Worm (Caenorhabditis elegans): ENCODE measurements around the gene rif-1.1.

The rif-1.1 gene

DNA sequence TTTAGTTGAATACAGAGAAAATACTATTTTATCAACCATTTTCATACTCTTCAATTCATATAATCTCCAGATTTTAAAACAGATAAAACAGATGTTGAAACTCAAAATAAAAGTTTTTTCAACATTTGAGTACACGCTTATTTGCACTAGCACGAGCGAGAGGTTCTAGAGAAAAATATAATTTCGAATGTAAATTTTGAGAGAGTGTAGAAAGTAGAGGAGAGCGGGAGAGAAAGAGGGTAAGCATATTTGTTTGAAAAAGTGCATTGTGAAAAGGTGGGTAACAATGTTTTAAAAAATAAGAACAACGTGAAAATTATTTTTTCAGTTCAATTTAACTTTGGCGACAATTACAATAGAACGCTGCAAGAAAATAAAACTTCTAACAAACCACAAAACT lies 6.8 kb upstream of the rif-1.1 start:
- TF ChIP-seq jun-1 (tag; optimal IDR thresholded peaks at IDR 0.05) (no peak), efl-1 (optimal IDR thresholded peaks at IDR 0.05) (peak; percentile 6), efl-1 (GFP tag; optimal IDR thresholded peaks at IDR 0.05 in 1 of 2) (no peak), lsy-2 (tag; optimal IDR thresholded peaks at IDR 0.05) (no peak), C34B4.2 (tag; optimal IDR thresholded peaks at IDR 0.05) (no peak), lin-15B (tag; optimal IDR thresholded peaks at IDR 0.05) (no peak), snpc-4 (tag; optimal IDR thresholded peaks at IDR 0.05) (no peak), nhr-47 (tag; optimal IDR thresholded peaks at IDR 0.05) (no peak), zag-1 (tag; optimal IDR thresholded peaks at IDR 0.05) (no peak), skn-1 (tag; optimal IDR thresholded peaks at IDR 0.05) (peak; percentile 14), lin-14 (GFP tag; optimal IDR thresholded peaks at IDR 0.05) (peak; percentile 42), sptf-1 (tag; optimal IDR thresholded peaks at IDR 0.05) (no peak)

DNA sequence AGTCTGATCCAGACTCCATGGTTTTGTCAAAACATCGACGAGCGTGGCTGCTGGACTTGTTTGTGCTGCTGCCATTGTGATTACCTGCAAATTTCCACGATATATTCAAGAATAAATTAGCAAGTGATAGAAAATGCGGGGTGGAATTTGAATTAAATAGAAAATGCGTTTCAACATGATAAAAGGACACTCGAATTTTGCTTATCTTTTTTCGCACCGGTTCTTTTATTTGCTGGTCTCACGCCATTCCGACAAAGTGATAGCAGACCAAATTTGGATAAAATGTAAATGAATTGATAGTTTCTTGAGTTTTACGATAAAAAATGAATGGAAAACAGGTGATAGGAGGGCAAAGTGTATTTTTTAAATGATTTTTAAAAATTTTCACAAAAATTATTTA lies 6.3 kb upstream of the rif-1.1 start, which contains the start of gene elo-2:
elo-2 (minus strand) TSS at position 84 of the 400 bp plus-strand sequence.
- TF ChIP-seq elt-2 (tag; optimal IDR thresholded peaks at IDR 0.05) (peak; percentile 92), zip-4 (GFP tag; optimal IDR thresholded peaks at IDR 0.05) (no peak), mef-2 (tag; optimal IDR thresholded peaks at IDR 0.05) (no peak), lin-35 (GFP tag; optimal IDR thresholded peaks at IDR 0.05) (peak in 1 of 2 experiments; percentile 18), efl-1 (optimal IDR thresholded peaks at IDR 0.05) (no peak), efl-1 (GFP tag; optimal IDR thresholded peaks at IDR 0.05 in 1 of 2) (peak in 1 of 2 experiments; percentile 68)

ce11 chrIV:17465886-17466285 lies 4.8 kb upstream of the rif-1.1 start, which contains the start of gene F11E6.6:
F11E6.6 (minus strand) TSS chrIV:17465986.
- TF ChIP-seq irx-1 (tag; optimal IDR thresholded peaks at IDR 0.05) (no peak), C34B4.2 (tag; optimal IDR thresholded peaks at IDR 0.05) (no peak), unc-30 (tag; optimal IDR thresholded peaks at IDR 0.05) (no peak), nhr-20 (tag; optimal IDR thresholded peaks at IDR 0.05) (no peak), hpl-2 (GFP tag; optimal IDR thresholded peaks at IDR 0.05) (no peak), mep-1 (tag; optimal IDR thresholded peaks at IDR 0.05) (no peak), blmp-1 (tag; optimal IDR thresholded peaks at IDR 0.05) (no peak), ces-1 (GFP tag; optimal IDR thresholded peaks at IDR 0.05) (no peak), lsy-2 (tag; optimal IDR thresholded peaks at IDR 0.05) (no peak)

DNA sequence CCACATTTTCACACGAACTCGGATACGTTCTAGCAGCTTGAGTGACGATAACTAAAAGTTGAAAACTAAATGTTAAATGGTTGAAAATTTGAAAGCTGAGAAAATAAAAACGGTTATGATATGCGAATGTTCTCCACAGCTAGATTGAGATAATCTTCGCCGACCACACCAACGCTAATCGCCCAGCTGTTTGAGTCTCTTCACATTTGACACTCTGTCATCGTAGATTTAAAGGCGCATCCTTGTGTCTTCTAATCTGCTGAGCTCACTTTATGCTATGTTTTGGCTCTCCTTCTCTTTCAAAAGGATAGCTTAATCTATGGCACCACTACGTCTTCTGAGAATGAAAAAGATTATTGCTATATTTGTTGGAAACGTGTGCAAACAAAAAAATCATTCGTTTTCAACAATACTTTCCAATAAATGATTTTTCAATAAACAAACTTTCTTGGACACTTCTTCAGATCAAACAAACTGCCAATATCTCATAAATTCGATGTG lies 2.1 kb upstream of the rif-1.1 start, which contains the start of gene F11E6.10:
F11E6.10 (minus strand) TSS at position 51 of the 501 bp plus-strand sequence.
- no peak for TF ChIP-seq elt-3 (tag; optimal IDR thresholded peaks at IDR 0.05)
- TF ChIP-seq dsc-1 (tag; optimal IDR thresholded peaks at IDR 0.05): peak; percentile 79
- no peak for TF ChIP-seq tlp-1 (tag; optimal IDR thresholded peaks at IDR 0.05)
- peak; percentile 64 for TF ChIP-seq pax-3 (tag; optimal IDR thresholded peaks at IDR 0.05)
- no peak for TF ChIP-seq sptf-1 (tag; optimal IDR thresholded peaks at IDR 0.05)
- TF ChIP-seq ztf-11 (tag; optimal IDR thresholded peaks at IDR 0.05): no peak
- peak; percentile 9 for TF ChIP-seq nhr-47 (tag; optimal IDR thresholded peaks at IDR 0.05)
- TF ChIP-seq Y116A8C.19 (tag; optimal IDR thresholded peaks at IDR 0.05; ENCODE audit: borderline replicate concordance): no peak

DNA sequence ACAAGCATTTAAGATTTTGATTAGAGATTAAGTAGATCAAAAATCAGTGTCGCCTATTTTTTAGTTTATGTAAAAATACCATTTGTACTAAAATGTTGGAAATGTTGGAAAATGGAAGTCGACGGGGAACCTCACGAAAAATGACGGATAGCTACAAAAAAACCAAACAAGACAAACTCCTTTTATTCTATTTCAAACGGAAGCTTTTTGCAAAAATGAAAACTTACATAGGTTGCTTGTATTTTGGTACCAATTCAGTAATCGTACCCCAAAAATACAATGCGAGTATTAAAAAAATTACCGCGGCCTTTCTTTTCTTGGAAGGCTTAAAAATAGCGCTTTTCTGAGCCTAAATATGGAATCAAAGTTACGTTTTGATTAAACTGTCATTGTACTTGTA lies 7.1 kb downstream of the rif-1.1 start:
- TF ChIP-seq tbx-2 (tag; optimal IDR thresholded peaks at IDR 0.05) (no peak), efl-1 (optimal IDR thresholded peaks at IDR 0.05) (no peak), efl-1 (GFP tag; optimal IDR thresholded peaks at IDR 0.05 in 1 of 2) (peak in 1 of 2 experiments; percentile 10), mab-9 (GFP tag; IDR thresholded peaks at IDR 0.05) (no peak)

- TF ChIP-seq blmp-1 (tag; optimal IDR thresholded peaks at IDR 0.05) (peak; percentile 86), ets-5 (GFP tag; IDR thresholded peaks at IDR 0.05) (no peak), efl-1 (optimal IDR thresholded peaks at IDR 0.05) (no peak), efl-1 (GFP tag; optimal IDR thresholded peaks at IDR 0.05 in 1 of 2) (peak in 1 of 2 experiments; percentile 62)
These were observed 7.9 kb downstream of the rif-1.1 start for ce11 chrIV:17453200-17453599.
